Worm (Caenorhabditis elegans): ENCODE results near the gene ugt-54.

DNA sequence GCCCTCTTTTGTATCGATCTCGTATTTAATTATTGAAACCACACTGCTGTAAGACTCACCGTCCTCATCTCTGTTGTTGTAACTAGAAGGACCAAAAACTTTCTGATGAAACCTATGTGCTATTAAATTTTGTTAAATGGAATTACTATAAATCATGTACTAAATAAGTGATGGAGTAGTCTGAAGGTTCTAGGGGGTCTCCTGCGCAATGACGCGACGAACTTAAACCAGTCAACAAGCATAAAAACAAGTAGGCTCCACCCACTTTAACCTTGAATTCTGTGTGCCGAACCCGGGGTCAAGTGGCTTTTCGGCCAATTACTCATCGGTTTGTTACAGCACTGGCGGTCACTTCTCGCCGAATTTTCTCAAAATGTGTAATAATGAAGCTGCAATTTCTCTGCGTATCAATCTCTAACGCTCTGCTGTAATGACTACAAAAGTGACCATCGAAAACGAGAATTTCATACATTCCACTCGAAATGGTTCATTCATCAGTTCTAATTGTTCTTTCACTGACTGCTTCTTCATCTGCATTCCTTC, 24.4 kb upstream of the ugt-54 start, which contains the start of gene grl-21:
- TF ChIP-seq ztf-23 (GFP tag; IDR thresholded peaks at IDR 0.05) (no peak), ztf-29 (GFP tag; IDR thresholded peaks at IDR 0.05) (no peak), klf-2 (GFP tag; conservative IDR thresholded peaks at IDR 0.05) (no peak), med-1 (GFP tag; optimal IDR thresholded peaks at IDR 0.05; ENCODE audit: insufficient read depth) (no peak), tab-1 (GFP tag; IDR thresholded peaks at IDR 0.05) (no peak), T22C8.4 (GFP tag; IDR thresholded peaks at IDR 0.05) (no peak), flt-1 (GFP tag; IDR thresholded peaks at IDR 0.05) (no peak), cog-1 (tag; optimal IDR thresholded peaks at IDR 0.05) (no peak)

All from whole organism, midembryonic.